Worm (Caenorhabditis elegans) whole organism, young adult: Measurements from ENCODE around the gene ZK353.4.

Experiments used
- F49E8.2 ChIP-seq: sonication (generic microtip); optimal IDR thresholded peaks from 3 replicates; lab custom pipeline; 2017; ENCODE audit warnings: missing genetic modification characterization, mild to moderate bottlenecking, missing compliant biosample characterization, antibody characterized with exemption, moderate library complexity; ENCODE audit not compliant: insufficient read depth
- K12H6.12 ChIP-seq: fragments of 200-800 bp; sonication (Bioruptor generic); optimal IDR thresholded peaks from 2 replicates; lab custom pipeline; 2018; ENCODE audit warnings: mild to moderate bottlenecking, missing genetic modification characterization, missing compliant biosample characterization
- Y53F4B.3 ChIP-seq: fragments of 200-800 bp; sonication (Bioruptor generic); IDR thresholded peaks from 2 replicates; pipeline ENCODE4 v1.3.6; 2022; ENCODE audit warnings: missing genetic modification reagents, missing genetic modification characterization, missing compliant biosample characterization
- Y53G8AR.9 ChIP-seq: fragments of 200-800 bp; sonication (Bioruptor generic); conservative IDR thresholded peaks from 2 replicates; pipeline ENCODE4 v1.3.6; 2022; ENCODE audit warnings: missing genetic modification reagents, missing genetic modification characterization, missing compliant biosample characterization
- Y79H2A.3 ChIP-seq: fragments of 200-800 bp; sonication (Bioruptor generic); conservative IDR thresholded peaks from 2 replicates; pipeline ENCODE4 v1.3.6; 2022; ENCODE audit warnings: missing genetic modification reagents, missing genetic modification characterization, missing compliant biosample characterization
- ZK185.1 ChIP-seq: sonication (generic microtip); optimal IDR thresholded peaks from 2 replicates; lab custom pipeline; 2016; ENCODE audit warnings: mild to moderate bottlenecking, missing genetic modification characterization, missing compliant biosample characterization; ENCODE audit not compliant: poor library complexity, severe bottlenecking
- ama-1 ChIP-seq, 3 experiments: fragments of 150-350 bp in 1 of 3; sonication (generic microtip) in 2 of 3; optimal IDR thresholded peaks; 2 replicates each; lab custom pipeline; 2014 to 2018; ENCODE audit warnings: missing biosample characterization in 2 of 3, missing genetic modification characterization in 2 of 3, missing genetic modification reagents in 2 of 3
- ccch-3 ChIP-seq: fragments of 200-800 bp; sonication (Bioruptor generic); optimal IDR thresholded peaks from 2 replicates; lab custom pipeline; 2018; ENCODE audit warnings: mild to moderate bottlenecking, missing genetic modification characterization, missing compliant biosample characterization
- die-1 ChIP-seq: sonication (generic microtip); optimal IDR thresholded peaks from 2 replicates; lab custom pipeline; 2016; ENCODE audit warnings: missing genotype, mild to moderate bottlenecking, missing genetic modification characterization, missing compliant biosample characterization
- egl-44 ChIP-seq: fragments of 200-800 bp; sonication (Bioruptor generic); IDR thresholded peaks from 2 replicates; pipeline ENCODE4 v1.3.6; 2022; ENCODE audit warnings: missing genetic modification reagents, missing genetic modification characterization, missing compliant biosample characterization
- hmg-1.2 ChIP-seq: fragments of 200-800 bp; sonication (Bioruptor generic); IDR thresholded peaks from 2 replicates; pipeline ENCODE4 v1.3.6; 2022; ENCODE audit warnings: missing genetic modification reagents, missing genetic modification characterization, missing compliant biosample characterization
- hrde-1 ChIP-seq: sonication (generic microtip); optimal IDR thresholded peaks from 2 replicates; lab custom pipeline; 2016; ENCODE audit warnings: missing genetic modification characterization, mild to moderate bottlenecking, missing compliant biosample characterization, moderate library complexity, missing genotype, missing genetic modification reagents, borderline replicate concordance
- lag-1 ChIP-seq: fragments of 200-800 bp; sonication (Bioruptor generic); IDR thresholded peaks from 2 replicates; pipeline ENCODE4 v1.3.6; 2022; ENCODE audit warnings: missing genetic modification reagents, missing genetic modification characterization, missing compliant biosample characterization
- lin-26 ChIP-seq: fragments of 200-800 bp; sonication (Bioruptor generic); IDR thresholded peaks from 2 replicates; pipeline ENCODE4 v1.3.6; 2022; ENCODE audit warnings: missing genetic modification reagents, missing genetic modification characterization, missing compliant biosample characterization
- lin-40 ChIP-seq: sonication (generic microtip); optimal IDR thresholded peaks from 2 replicates; lab custom pipeline; 2016; ENCODE audit warnings: missing genetic modification characterization, mild to moderate bottlenecking, missing compliant biosample characterization, missing genotype, missing genetic modification reagents
- lin-54 ChIP-seq: fragments of 200-800 bp; sonication (Bioruptor generic); optimal IDR thresholded peaks from 2 replicates; lab custom pipeline; 2018; ENCODE audit warnings: mild to moderate bottlenecking, missing genetic modification characterization, missing compliant biosample characterization
- madf-6 ChIP-seq: fragments of 200-800 bp; sonication (Bioruptor generic); IDR thresholded peaks from 2 replicates; pipeline ENCODE4 v1.3.6; 2022; ENCODE audit warnings: missing genetic modification reagents, missing genetic modification characterization, missing compliant biosample characterization
- nfyb-1 ChIP-seq: fragments of 200-800 bp; sonication (Bioruptor generic); IDR thresholded peaks from 2 replicates; pipeline ENCODE4 v1.3.6; 2022; ENCODE audit warnings: missing genetic modification reagents, missing genetic modification characterization, missing compliant biosample characterization
- pbrm-1 ChIP-seq: fragments of 200-800 bp; sonication (Bioruptor generic); IDR thresholded peaks from 2 replicates; pipeline ENCODE4 v1.3.6; 2022; ENCODE audit warnings: missing genetic modification reagents, missing genetic modification characterization, missing compliant biosample characterization
- rcor-1 ChIP-seq: fragments of 200-800 bp; sonication (Bioruptor generic); IDR thresholded peaks from 2 replicates; pipeline ENCODE4 v1.3.6; 2022; ENCODE audit warnings: missing genetic modification reagents, missing genetic modification characterization, missing compliant biosample characterization
- sea-2 ChIP-seq: fragments of 200-800 bp; sonication (Bioruptor generic); IDR thresholded peaks from 2 replicates; pipeline ENCODE4 v1.3.6; 2022; ENCODE audit warnings: missing genetic modification characterization, missing compliant biosample characterization
- snpc-1.3 ChIP-seq: sonication (generic microtip); optimal IDR thresholded peaks from 2 replicates; lab custom pipeline; 2017; ENCODE audit warnings: missing genetic modification characterization, mild to moderate bottlenecking, missing compliant biosample characterization, antibody characterized with exemption, moderate library complexity, missing genotype, missing genetic modification reagents; ENCODE audit not compliant: insufficient read depth
- snpc-3.4 ChIP-seq: sonication (generic microtip); optimal IDR thresholded peaks from 2 replicates; lab custom pipeline; 2017; ENCODE audit warnings: missing genetic modification characterization, mild to moderate bottlenecking, missing compliant biosample characterization, antibody characterized with exemption, moderate library complexity, missing genotype, missing genetic modification reagents
- unc-62 ChIP-seq: fragments of 150-350 bp; optimal IDR thresholded peaks from 2 replicates; lab custom pipeline; 2014; ENCODE audit warnings: missing biosample characterization, missing genetic modification reagents, missing genetic modification characterization
- ztf-6 ChIP-seq: fragments of 200-800 bp; sonication (Bioruptor generic); IDR thresholded peaks from 2 replicates; pipeline ENCODE4 v1.3.6; 2022; ENCODE audit warnings: missing genetic modification reagents, missing genetic modification characterization, missing compliant biosample characterization

The ZK353.4 gene

ce11 chrIII:8395685-8396084 is 6.2 kb upstream of the ZK353.4 start, which contains the start of gene ZK353.3:
ZK353.3 (plus strand) TSS chrIII:8395985.
- no peak for TF ChIP-seq ccch-3 (GFP tag; lab: Kevin White, UChicago)
- no peak for TF ChIP-seq ZK185.1 (tag; lab: Kevin White, UChicago)
- no peak for TF ChIP-seq nfyb-1 (GFP tag; lab: Robert Waterston, UW)
- no peak for TF ChIP-seq snpc-1.3 (tag; lab: Kevin White, UChicago)
- TF ChIP-seq lin-26 = no peak
- no peak for TF ChIP-seq die-1 (tag; lab: Kevin White, UChicago)
- no peak for TF ChIP-seq pbrm-1 (GFP tag; lab: Robert Waterston, UW)
- TF ChIP-seq Y79H2A.3 (GFP tag; lab: Robert Waterston, UW) = no peak

DNA sequence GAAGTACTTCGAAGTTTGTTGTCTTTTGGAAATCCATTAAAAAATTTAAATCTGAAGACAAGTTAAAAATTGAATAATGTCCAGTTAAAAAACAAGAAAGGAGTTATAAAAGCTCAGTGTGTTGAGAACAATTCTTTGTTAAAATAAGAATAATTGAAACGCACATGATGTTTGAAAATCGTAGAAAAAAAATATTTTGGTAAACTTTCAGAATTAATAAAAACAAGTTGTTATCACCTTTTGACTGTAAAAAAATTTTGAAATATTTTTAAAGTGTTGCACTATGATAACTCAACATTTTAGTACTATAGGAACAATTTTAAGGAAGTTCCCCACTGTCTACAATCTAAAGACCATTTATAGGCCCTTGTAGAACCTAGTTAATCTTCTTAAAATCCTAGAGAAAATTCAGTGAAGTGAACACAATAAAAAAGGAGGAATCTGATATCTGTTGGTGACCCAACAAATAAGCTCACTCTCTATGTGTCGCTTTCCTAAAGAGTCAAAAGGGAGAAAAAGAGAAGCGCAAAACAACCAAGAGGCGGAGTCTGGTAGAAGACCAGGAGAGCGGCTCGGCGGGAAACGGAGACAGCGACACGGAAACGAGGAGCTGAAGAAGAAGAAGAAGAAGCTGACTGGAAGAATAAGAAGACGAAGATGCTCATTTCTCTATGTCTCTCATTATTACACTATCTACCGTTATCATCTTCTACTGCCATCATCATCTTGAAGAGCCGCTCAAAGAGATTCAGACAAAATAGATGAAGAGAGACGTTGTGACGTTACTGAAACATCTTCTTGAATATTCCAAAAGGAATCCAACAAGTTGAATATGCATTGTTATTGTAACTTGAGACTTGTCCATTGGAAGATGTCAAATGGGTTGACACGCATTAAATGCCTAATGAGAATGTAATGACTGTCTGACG is 5.2 kb upstream of the ZK353.4 start, which contains the start of gene ZK353.10:
ZK353.10 (minus strand) TSS at position 51 of the 929 bp plus-strand sequence.
- TF ChIP-seq egl-44 = no peak

ce11 chrIII:8392307-8392706 is 2.9 kb upstream of the ZK353.4 start:
- TF ChIP-seq K12H6.12 (tag; lab: Kevin White, UChicago) = peak; percentile 22
- no peak for TF ChIP-seq lin-40 (tag; lab: Kevin White, UChicago)
- no peak for TF ChIP-seq rcor-1 (GFP tag; lab: Robert Waterston, UW)
- TF ChIP-seq nfyb-1 (GFP tag; lab: Robert Waterston, UW) = 0 out of 2 replicates have a peak, but pooled peaks have one; percentile 19

- TF ChIP-seq madf-6 (GFP tag; lab: Robert Waterston, UW) (peak; percentile 27; the same call in 1 of the 2 replicates), lag-1 (GFP tag; lab: Robert Waterston, UW) (no peak), Y53G8AR.9 (GFP tag; lab: Robert Waterston, UW) (0 out of 2 replicates have a peak, but pooled peaks have one; percentile 16)
Measured at ce11 chrIII:8380645-8381044, 8.8 kb downstream of the ZK353.4 start, which contains the start of gene R05D3.12. R05D3.12 (plus strand) TSS chrIII:8380945.

DNA sequence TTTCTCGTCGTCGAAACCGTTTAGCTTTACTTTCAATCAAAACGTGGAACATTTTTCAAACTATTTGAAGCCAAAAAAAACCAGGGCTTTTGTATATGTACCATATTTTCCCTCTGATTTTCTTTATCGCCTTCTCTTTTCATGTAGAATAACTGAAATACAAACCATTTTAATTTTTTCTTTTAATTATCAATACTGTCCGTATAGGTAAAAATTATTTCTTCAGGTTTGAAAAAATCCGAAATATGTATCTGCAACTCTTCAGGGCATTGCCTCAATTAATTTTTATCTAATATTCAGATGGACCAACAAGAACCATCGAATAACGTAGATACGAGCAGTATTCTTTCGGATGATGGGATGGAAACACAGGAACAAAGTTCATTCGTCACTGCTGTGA is 14.4 kb downstream of the ZK353.4 start, which contains the start of gene met-2:
met-2 (plus strand) TSS at position 301 of the 400 bp plus-strand sequence.
- TF ChIP-seq ztf-6 (GFP tag; lab: Robert Waterston, UW) (no peak), snpc-3.4 (no peak), lin-54 (GFP tag; lab: Kevin White, UChicago) (no peak), Y53F4B.3 (GFP tag; lab: Robert Waterston, UW) (no peak), hmg-1.2 (GFP tag; lab: Robert Waterston, UW) (peak; percentile 16; the same call in 1 of the 2 replicates), F49E8.2 (no peak), hrde-1 (tag; lab: Kevin White, UChicago) (no peak), ama-1 (optimal IDR thresholded peaks at IDR 0.05; lab: Kevin White, UChicago) (no peak), ama-1 (GFP tag; optimal IDR thresholded peaks at IDR 0.05; lab: Kevin White, UChicago) (peak in 1 of 2 experiments; percentile 38), unc-62 (GFP tag; lab: Kevin White, UChicago) (no peak), sea-2 (GFP tag; lab: Robert Waterston, UW) (no peak)
